Worm (Caenorhabditis elegans) whole organism, midembryonic: ENCODE results near the gene W02A2.12.

ENCODE experiments used
- cog-1 ChIP-seq: sonication (generic microtip); optimal IDR thresholded peaks from 2 replicates; lab custom pipeline; 2016; ENCODE audit warnings: missing genetic modification characterization, missing compliant biosample characterization
- flt-1 ChIP-seq: fragments of 200-800 bp; sonication (Bioruptor generic); IDR thresholded peaks from 2 replicates; pipeline ENCODE4 v1.3.6; 2022; ENCODE audit warnings: missing genetic modification characterization, missing compliant biosample characterization
- klf-2 ChIP-seq: fragments of 200-800 bp; sonication (Bioruptor generic); conservative IDR thresholded peaks from 2 replicates; pipeline ENCODE4 v1.3.6; 2022; ENCODE audit warnings: missing genetic modification reagents, missing genetic modification characterization, missing compliant biosample characterization
- med-1 ChIP-seq: sonication (generic microtip); optimal IDR thresholded peaks from 2 replicates; lab custom pipeline; 2017; ENCODE audit warnings: missing genetic modification characterization, mild to moderate bottlenecking, missing compliant biosample characterization, antibody characterized with exemption, missing genetic modification reagents; ENCODE audit not compliant: insufficient read depth
- tab-1 ChIP-seq: fragments of 200-800 bp; sonication (Bioruptor generic); IDR thresholded peaks from 2 replicates; pipeline ENCODE4 v1.3.6; 2022; ENCODE audit warnings: missing genetic modification characterization, missing compliant biosample characterization
- ztf-23 ChIP-seq: fragments of 200-800 bp; sonication (Bioruptor generic); IDR thresholded peaks from 2 replicates; pipeline ENCODE4 v1.3.6; 2022; ENCODE audit warnings: missing genetic modification reagents, missing genetic modification characterization, missing compliant biosample characterization
- ztf-29 ChIP-seq: fragments of 200-800 bp; sonication (Bioruptor generic); IDR thresholded peaks from 2 replicates; pipeline ENCODE4 v1.3.6; 2022; ENCODE audit warnings: missing genetic modification reagents, missing genetic modification characterization, missing compliant biosample characterization

- TF ChIP-seq klf-2 (GFP tag; lab: Robert Waterston, UW) (no peak), flt-1 (GFP tag; lab: Robert Waterston, UW) (no peak), ztf-23 (no peak), ztf-29 (no peak), tab-1 (GFP tag; lab: Robert Waterston, UW) (no peak), cog-1 (tag; lab: Kevin White, UChicago) (no peak), med-1 (GFP tag; lab: Kevin White, UChicago) (no peak)
These were observed 29.9 kb downstream of the W02A2.12 start for ce11 chrIV:13318773-13319172.
